Fruit fly (Drosophila melanogaster): ENCODE measurements around the gene ftz.

DNA sequence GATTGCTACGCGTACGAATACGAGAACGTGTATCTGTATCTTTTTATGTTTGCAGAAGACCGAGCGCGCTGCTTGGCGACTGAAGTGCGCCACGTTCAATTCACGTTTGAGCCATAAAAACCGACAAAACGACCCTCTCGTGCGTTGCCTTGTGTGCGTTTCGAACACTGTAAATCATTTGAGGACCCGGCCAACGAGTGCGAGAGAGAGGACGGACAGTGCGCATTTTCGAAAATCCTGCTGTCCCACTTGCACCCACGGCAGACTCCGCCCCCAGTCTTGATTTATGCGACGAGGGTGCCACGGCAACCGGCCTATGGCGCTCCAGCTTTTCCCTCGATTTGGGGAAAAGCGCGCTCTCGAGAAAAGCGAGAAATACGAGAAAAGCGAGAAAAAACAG is 14.3 kb upstream of the ftz start, which contains the start of gene Scr:
- TF ChIP-seq CG8478 (optimal IDR thresholded peaks at IDR 0.05) (no peak), CTCF (optimal IDR thresholded peaks at IDR 0.05) (no peak)
